Fruit fly (Drosophila melanogaster) whole organism, pupa: ENCODE data around the gene BORCS6.

Experiments used
- CG13204 ChIP-seq: fragments of 200-800 bp; sonication (Bioruptor generic); optimal IDR thresholded peaks from 2 replicates; lab custom pipeline; 2018; ENCODE audit warnings: missing biosample characterization, mild to moderate bottlenecking, missing genetic modification characterization, moderate library complexity
- CG4496 ChIP-seq: fragments of 200-800 bp; sonication (Bioruptor generic); IDR thresholded peaks from 3 replicates; pipeline ENCODE4 v1.3.6; 2022; ENCODE audit warnings: missing biosample characterization, missing genetic modification characterization
- CG8301 ChIP-seq: fragments of 200-800 bp; sonication (Bioruptor generic); optimal IDR thresholded peaks from 2 replicates; lab custom pipeline; 2018; ENCODE audit warnings: missing biosample characterization, mild to moderate bottlenecking, missing genetic modification characterization
- CG9948 ChIP-seq: fragments of 200-800 bp; sonication (Bioruptor generic); optimal IDR thresholded peaks from 2 replicates; lab custom pipeline; 2018; ENCODE audit warnings: missing biosample characterization, mild to moderate bottlenecking, missing genetic modification characterization, moderate library complexity
- EcR ChIP-seq: fragments of 200-800 bp; sonication (Bioruptor generic); optimal IDR thresholded peaks from 3 replicates; lab custom pipeline; 2019; ENCODE audit warnings: missing biosample characterization, missing genetic modification characterization, mild to moderate bottlenecking, moderate library complexity, missing genetic modification reagents
- Pif1A ChIP-seq: fragments of 200-800 bp; sonication (Bioruptor generic); optimal IDR thresholded peaks from 3 replicates; lab custom pipeline; 2016; ENCODE audit warnings: missing biosample characterization, missing genetic modification characterization
- Pif1B ChIP-seq: fragments of 200-800 bp; sonication (Bioruptor generic); optimal IDR thresholded peaks from 3 replicates; lab custom pipeline; 2016; ENCODE audit warnings: missing biosample characterization, missing genetic modification characterization
- fd96Ca ChIP-seq: fragments of 200-800 bp; sonication (Bioruptor generic); IDR thresholded peaks from 3 replicates; pipeline ENCODE4 v1.3.6; 2022; ENCODE audit warnings: missing biosample characterization, missing genetic modification characterization

- TF ChIP-seq CG8301 (no peak), CG9948 (tag; lab: Kevin White, UChicago) (no peak), EcR (GFP tag; lab: Kevin White, UChicago) (no peak), Pif1A (GFP tag; lab: Kevin White, UChicago) (no peak), fd96Ca (GFP tag; lab: Robert Waterston, UW) (no peak; the same call in 2 of the 3 replicates), Pif1B (GFP tag; lab: Kevin White, UChicago) (no peak), CG13204 (GFP tag; lab: Kevin White, UChicago) (no peak), CG4496 (GFP tag; lab: Robert Waterston, UW) (no peak)
Observed at dm6 chr3L:565561-565960, 24.9 kb downstream of the BORCS6 start.
